Fruit fly (Drosophila melanogaster): ENCODE measurements around the gene mRpL38.

- TF ChIP-seq Blimp-1 (GFP tag; optimal IDR thresholded peaks at IDR 0.05), result no peak
- TF ChIP-seq CG15336 (GFP tag; IDR thresholded peaks at IDR 0.05), result no peak
- TF ChIP-seq fkh (GFP tag; optimal IDR thresholded peaks at IDR 0.05), result no peak
- TF ChIP-seq Hr38 (GFP tag; optimal IDR thresholded peaks at IDR 0.05), result no peak
- TF ChIP-seq salr (GFP tag; optimal IDR thresholded peaks at IDR 0.05), result no peak
- TF ChIP-seq CG4318 (GFP tag; optimal IDR thresholded peaks at IDR 0.05), result no peak
- TF ChIP-seq Gug (GFP tag; IDR thresholded peaks at IDR 0.05), result no peak
- no peak for TF ChIP-seq CG6808 (GFP tag; optimal IDR thresholded peaks at IDR 0.05)
- TF ChIP-seq CG1621 (tag; optimal IDR thresholded peaks at IDR 0.05), result no peak
These were observed 24.9 kb upstream of the mRpL38 start, which contains the start of gene Prp16 for dm6 chrX:14201178-14201577.

Data from whole organism, prepupa.